Worm (Caenorhabditis elegans): ENCODE data around the gene F52E1.5.

ce11 chrV:8383716-8384115 is 4.4 kb downstream of the F52E1.5 start, which contains the start of gene F52E1.14:
- no peak for TF ChIP-seq ztf-11 (tag; optimal IDR thresholded peaks at IDR 0.05)
- no peak for TF ChIP-seq pha-4 (tag; optimal IDR thresholded peaks at IDR 0.05)
- no peak for TF ChIP-seq cnd-1 (tag; optimal IDR thresholded peaks at IDR 0.05)
- no peak for TF ChIP-seq mep-1 (tag; optimal IDR thresholded peaks at IDR 0.05)
- TF ChIP-seq nhr-12 (tag; optimal IDR thresholded peaks at IDR 0.05), result no peak
- TF ChIP-seq snpc-4 (tag; optimal IDR thresholded peaks at IDR 0.05), result no peak
- TF ChIP-seq nhr-76 (tag; optimal IDR thresholded peaks at IDR 0.05), result no peak
- TF ChIP-seq blmp-1 (tag; optimal IDR thresholded peaks at IDR 0.05), result no peak
- TF ChIP-seq elt-3 (tag; optimal IDR thresholded peaks at IDR 0.05), result no peak
- TF ChIP-seq lin-13 (tag; optimal IDR thresholded peaks at IDR 0.05), result no peak

Data from whole organism, mixed stage, embryonic.